Fruit fly (Drosophila melanogaster) whole organism, embryonic: ENCODE data around the gene CG32447.
A peak's percentile ranks its signal among the peaks of the same experiment; 100 is the strongest.

Experiments
- Awh ChIP-seq: fragments of 200-800 bp; sonication (Bioruptor generic); IDR thresholded peaks from 2 replicates; pipeline ENCODE4, ENCODE4 v1.3.6; 2022; ENCODE audit warnings: missing biosample characterization, missing genetic modification characterization
- CG10431 ChIP-seq: fragments of 200-800 bp; sonication (Bioruptor generic); optimal IDR thresholded peaks from 3 replicates; lab custom pipeline; 2018; ENCODE audit warnings: missing biosample characterization, mild to moderate bottlenecking, missing genetic modification characterization
- CG10565 ChIP-seq: fragments of 200-800 bp; sonication (Bioruptor generic); optimal IDR thresholded peaks from 3 replicates; lab custom pipeline; 2016; ENCODE audit warnings: missing biosample characterization, mild to moderate bottlenecking, missing genetic modification characterization
- CG12769 ChIP-seq: fragments of 200-800 bp; sonication (Bioruptor generic); optimal IDR thresholded peaks from 2 replicates; lab custom pipeline; 2019; ENCODE audit warnings: missing biosample characterization, mild to moderate bottlenecking, missing genetic modification characterization, moderate library complexity
- CG14050 ChIP-seq: fragments of 200-800 bp; sonication (Bioruptor generic); IDR thresholded peaks from 3 replicates; pipeline ENCODE4 v1.3.6; 2022; ENCODE audit warnings: missing biosample characterization, missing genetic modification characterization
- CG1529 ChIP-seq: fragments of 200-800 bp; sonication (Bioruptor generic); optimal IDR thresholded peaks from 3 replicates; lab custom pipeline; 2018; ENCODE audit warnings: missing biosample characterization, missing genetic modification characterization
- CG16779 ChIP-seq: fragments of 200-800 bp; sonication (Bioruptor generic); IDR thresholded peaks from 2 replicates; pipeline ENCODE4 v1.3.6; 2022; ENCODE audit warnings: missing biosample characterization, missing genetic modification characterization
- CG16815 ChIP-seq: fragments of 200-800 bp; sonication (Bioruptor generic); optimal IDR thresholded peaks from 3 replicates; lab custom pipeline; 2017; ENCODE audit warnings: missing biosample characterization, mild to moderate bottlenecking, missing genetic modification characterization
- CG17328 ChIP-seq: fragments of 200-800 bp; sonication (Bioruptor generic); IDR thresholded peaks from 2 replicates; pipeline ENCODE4 v1.3.6; 2022; ENCODE audit warnings: missing biosample characterization, missing genetic modification characterization
- CG30020 ChIP-seq: fragments of 200-800 bp; optimal IDR thresholded peaks from 2 replicates; lab custom pipeline; 2019; ENCODE audit warnings: missing biosample characterization, mild to moderate bottlenecking, missing genetic modification characterization, moderate library complexity
- CG3163 ChIP-seq: fragments of 200-800 bp; sonication (Bioruptor generic); optimal IDR thresholded peaks from 3 replicates; lab custom pipeline; 2016; ENCODE audit warnings: missing biosample characterization, missing genetic modification characterization
- CG4328 ChIP-seq: fragments of 200-800 bp; sonication (Bioruptor generic); optimal IDR thresholded peaks from 3 replicates; lab custom pipeline; 2017; ENCODE audit warnings: missing biosample characterization, missing genetic modification reagents, missing genetic modification characterization
- CG4360 ChIP-seq: fragments of 200-800 bp; sonication (Bioruptor generic); IDR thresholded peaks from 2 replicates; pipeline ENCODE4 v1.3.6; 2022; ENCODE audit warnings: missing biosample characterization, missing genetic modification characterization
- CG4730 ChIP-seq: fragments of 200-800 bp; sonication (Bioruptor generic); IDR thresholded peaks from 2 replicates; pipeline ENCODE4 v1.3.6; 2022; ENCODE audit warnings: missing biosample characterization, missing genetic modification characterization
- CG6654 ChIP-seq: fragments of 200-800 bp; sonication (Bioruptor generic); optimal IDR thresholded peaks from 2 replicates; lab custom pipeline; 2017; ENCODE audit warnings: missing biosample characterization, mild to moderate bottlenecking, missing genetic modification characterization
- CG6689 ChIP-seq: fragments of 200-800 bp; sonication (Bioruptor generic); IDR thresholded peaks from 2 replicates; pipeline ENCODE4 v1.3.6; 2022; ENCODE audit warnings: missing biosample characterization, missing genetic modification characterization
- CG6854 ChIP-seq: fragments of 200-800 bp; sonication (Bioruptor generic); optimal IDR thresholded peaks from 3 replicates; lab custom pipeline; 2017; ENCODE audit warnings: missing biosample characterization, mild to moderate bottlenecking, missing genetic modification characterization
- CG7372 ChIP-seq: fragments of 200-800 bp; sonication (Bioruptor generic); IDR thresholded peaks from 2 replicates; pipeline ENCODE4 v1.3.6; 2022; ENCODE audit warnings: missing biosample characterization, missing genetic modification characterization
- CG7987 ChIP-seq: fragments of 200-800 bp; sonication (Bioruptor generic); optimal IDR thresholded peaks from 2 replicates; lab custom pipeline; 2018; ENCODE audit warnings: missing biosample characterization, mild to moderate bottlenecking, missing genetic modification characterization, moderate library complexity
- CG9609 ChIP-seq: fragments of 200-800 bp; sonication (Bioruptor generic); optimal IDR thresholded peaks from 3 replicates; lab custom pipeline; 2016; ENCODE audit warnings: missing biosample characterization, missing genetic modification characterization
- ERR ChIP-seq: fragments of 200-800 bp; sonication (Bioruptor generic); optimal IDR thresholded peaks from 2 replicates; lab custom pipeline; 2016; ENCODE audit warnings: missing biosample characterization, missing genetic modification characterization
- Mad ChIP-seq: fragments of 200-800 bp; sonication (Bioruptor generic); optimal IDR thresholded peaks from 2 replicates; lab custom pipeline; 2016; ENCODE audit warnings: missing biosample characterization, missing genetic modification characterization
- Mes4 ChIP-seq: fragments of 200-800 bp; sonication (Bioruptor generic); optimal IDR thresholded peaks from 2 replicates; lab custom pipeline; 2016; ENCODE audit warnings: missing biosample characterization, missing genetic modification characterization
- Nf-YA ChIP-seq: fragments of 200-800 bp; sonication (Bioruptor generic); IDR thresholded peaks from 2 replicates; pipeline ENCODE4 v1.3.6; 2022; ENCODE audit warnings: missing biosample characterization, missing genetic modification characterization
- Sox100B ChIP-seq: fragments of 200-800 bp; sonication (Bioruptor generic); optimal IDR thresholded peaks from 3 replicates; lab custom pipeline; 2018; ENCODE audit warnings: missing biosample characterization, mild to moderate bottlenecking, missing genetic modification characterization
- Tbp ChIP-seq: fragments of >200 bp; optimal IDR thresholded peaks from 2 replicates; lab custom pipeline; 2018; ENCODE audit warnings: missing biosample characterization, missing genetic modification characterization
- Xbp1 ChIP-seq: fragments of 200-800 bp; sonication (Bioruptor generic); optimal IDR thresholded peaks from 3 replicates; lab custom pipeline; 2016; ENCODE audit warnings: missing biosample characterization, mild to moderate bottlenecking, missing genetic modification characterization
- YL-1 ChIP-seq: fragments of 200-800 bp; sonication (Bioruptor generic); optimal IDR thresholded peaks from 3 replicates; lab custom pipeline; 2017; ENCODE audit warnings: missing biosample characterization, mild to moderate bottlenecking, missing genetic modification characterization
- ap ChIP-seq: fragments of 200-800 bp; sonication (Bioruptor generic); IDR thresholded peaks from 2 replicates; pipeline ENCODE4 v1.3.6; 2022; ENCODE audit warnings: missing biosample characterization, missing genetic modification characterization
- ara ChIP-seq: fragments of 200-800 bp; sonication (Bioruptor generic); IDR thresholded peaks from 2 replicates; pipeline ENCODE4 v1.3.6; 2022; ENCODE audit warnings: missing biosample characterization, missing genetic modification characterization
- ato ChIP-seq: fragments of 200-800 bp; sonication (Bioruptor generic); IDR thresholded peaks from 2 replicates; pipeline ENCODE4 v1.3.6; 2022; ENCODE audit warnings: missing biosample characterization, missing genetic modification characterization; ENCODE audit not compliant: partially characterized antibody
- bsh ChIP-seq, 2 experiments: fragments of 200-800 bp; sonication (Bioruptor generic); optimal IDR thresholded peaks; 2 replicates each; lab custom pipeline; 2017 to 2018; ENCODE audit warnings: mild to moderate bottlenecking in 2 of 2, missing biosample characterization in 2 of 2, missing genetic modification characterization in 2 of 2, moderate library complexity in 1 of 2
- btn ChIP-seq: fragments of 200-800 bp; sonication (Bioruptor generic); optimal IDR thresholded peaks from 2 replicates; lab custom pipeline; 2016; ENCODE audit warnings: missing biosample characterization, missing genetic modification characterization
- cato ChIP-seq: fragments of 200-800 bp; sonication (Bioruptor generic); optimal IDR thresholded peaks from 2 replicates; lab custom pipeline; 2016; ENCODE audit warnings: missing biosample characterization, missing genetic modification characterization, borderline replicate concordance
- chinmo ChIP-seq: fragments of 200-800 bp; sonication (Bioruptor generic); IDR thresholded peaks from 4 replicates; pipeline ENCODE4 v1.3.6; 2022; ENCODE audit warnings: missing biosample characterization, missing genetic modification characterization; ENCODE audit not compliant: partially characterized antibody
- chm ChIP-seq: fragments of 200-800 bp; sonication (Bioruptor generic); IDR thresholded peaks from 2 replicates; pipeline ENCODE4 v1.3.6; 2022; ENCODE audit warnings: missing biosample characterization, missing genetic modification characterization
- danr ChIP-seq: fragments of 200-800 bp; sonication (Bioruptor generic); IDR thresholded peaks from 2 replicates; pipeline ENCODE4 v1.3.6; 2022; ENCODE audit warnings: missing biosample characterization, missing genetic modification characterization
- dpn ChIP-seq, 2 experiments: fragments of 200-800 bp; sonication (Bioruptor generic); optimal IDR thresholded peaks; 3 replicates each; lab custom pipeline; 2016; ENCODE audit warnings: missing biosample characterization in 2 of 2, missing genetic modification characterization in 2 of 2
- emc ChIP-seq: fragments of 200-800 bp; sonication (Bioruptor generic); optimal IDR thresholded peaks from 2 replicates; lab custom pipeline; 2016; ENCODE audit warnings: missing biosample characterization, missing genetic modification characterization
- eve ChIP-seq, 2 experiments: fragments of >200 bp; optimal IDR thresholded peaks; 2 replicates each; lab custom pipeline; 2017; ENCODE audit warnings: missing biosample characterization in 2 of 2, missing genetic modification characterization in 2 of 2
- fru ChIP-seq: fragments of >200 bp; optimal IDR thresholded peaks from 2 replicates; lab custom pipeline; 2017
- ken ChIP-seq: fragments of 200-800 bp; sonication (Bioruptor generic); IDR thresholded peaks from 3 replicates; pipeline ENCODE4 v1.3.6; 2022; ENCODE audit warnings: missing biosample characterization, missing genetic modification characterization
- nerfin-1 ChIP-seq: fragments of 200-800 bp; sonication (Bioruptor generic); optimal IDR thresholded peaks from 3 replicates; lab custom pipeline; 2019; ENCODE audit warnings: missing biosample characterization, mild to moderate bottlenecking, missing genetic modification characterization, moderate library complexity
- nmo ChIP-seq: fragments of 200-800 bp; sonication (Bioruptor generic); optimal IDR thresholded peaks from 2 replicates; lab custom pipeline; 2018; ENCODE audit warnings: missing biosample characterization, mild to moderate bottlenecking, missing genetic modification characterization, moderate library complexity
- org-1 ChIP-seq: fragments of 200-800 bp; sonication (Bioruptor generic); optimal IDR thresholded peaks from 2 replicates; lab custom pipeline; 2017; ENCODE audit warnings: missing biosample characterization, missing genetic modification characterization
- pita ChIP-seq: fragments of 200-800 bp; sonication (Bioruptor generic); optimal IDR thresholded peaks from 2 replicates; lab custom pipeline; 2017; ENCODE audit warnings: missing biosample characterization, mild to moderate bottlenecking, missing genetic modification characterization
- pzg ChIP-seq: fragments of 200-800 bp; sonication (Bioruptor generic); optimal IDR thresholded peaks from 3 replicates; lab custom pipeline; 2018; ENCODE audit warnings: missing biosample characterization, mild to moderate bottlenecking, missing genetic modification characterization, moderate library complexity
- salm ChIP-seq: fragments of 200-800 bp; sonication (Bioruptor generic); optimal IDR thresholded peaks from 2 replicates; lab custom pipeline; 2018; ENCODE audit warnings: missing biosample characterization, mild to moderate bottlenecking, missing genetic modification characterization
- scrt ChIP-seq: fragments of 200-800 bp; sonication (Bioruptor generic); optimal IDR thresholded peaks from 2 replicates; lab custom pipeline; 2018; ENCODE audit warnings: missing biosample characterization, mild to moderate bottlenecking, missing genetic modification characterization, moderate library complexity
- seq ChIP-seq: fragments of 200-800 bp; sonication (Bioruptor generic); IDR thresholded peaks from 2 replicates; pipeline ENCODE4 v1.3.6; 2022; ENCODE audit warnings: missing biosample characterization, missing genetic modification characterization
- shn ChIP-seq: fragments of 200-800 bp; sonication (Bioruptor generic); optimal IDR thresholded peaks from 3 replicates; lab custom pipeline; 2016; ENCODE audit warnings: missing biosample characterization, missing genetic modification characterization
- slp2 ChIP-seq: fragments of 200-800 bp; sonication (Bioruptor generic); optimal IDR thresholded peaks from 2 replicates; lab custom pipeline; 2016; ENCODE audit warnings: missing biosample characterization, missing genetic modification characterization

Gene CG32447

dm6 chr3L:21652768-21653167 is 53.4 kb downstream of the CG32447 start (continued):
- TF ChIP-seq org-1 (no peak), Awh (GFP tag; lab: Robert Waterston, UW) (no peak), CG4730 (0 out of 2 replicates have a peak, but pooled peaks have one; percentile 18), ara (GFP tag; lab: Robert Waterston, UW) (no peak), ato (GFP tag; lab: Robert Waterston, UW) (no peak), CG30020 (tag; lab: Kevin White, UChicago) (no peak), dpn (GFP tag; optimal IDR thresholded peaks at IDR 0.05; lab: Kevin White, UChicago) (peak; percentile 77 to 82), chinmo (GFP tag; lab: Robert Waterston, UW) (no peak), CG10431 (GFP tag; lab: Kevin White, UChicago) (no peak), CG17328 (GFP tag; lab: Robert Waterston, UW) (peak; percentile 69), Nf-YA (GFP tag; lab: Robert Waterston, UW) (no peak), pita (GFP tag; lab: Kevin White, UChicago) (peak; percentile 61), emc (GFP tag; lab: Kevin White, UChicago) (no peak), btn (GFP tag; lab: Kevin White, UChicago) (no peak), bsh (GFP tag; optimal IDR thresholded peaks at IDR 0.05; lab: Kevin White, UChicago) (peak in 1 of 2 experiments; percentile 69), nmo (GFP tag; lab: Kevin White, UChicago) (peak; percentile 73), pzg (GFP tag; lab: Kevin White, UChicago) (peak; percentile 5), fru (lab: Kevin White, UChicago) (no peak), cato (GFP tag; lab: Kevin White, UChicago) (peak; percentile 57), CG6854 (GFP tag; lab: Kevin White, UChicago) (no peak), danr (GFP tag; lab: Robert Waterston, UW) (no peak), CG9609 (GFP tag; lab: Kevin White, UChicago) (peak; percentile 65), CG7372 (GFP tag; lab: Robert Waterston, UW) (peak; percentile 62; the same call in 1 of the 2 replicates), seq (0 out of 2 replicates have a peak, but pooled peaks have one; percentile 19), ERR (GFP tag; lab: Kevin White, UChicago) (peak; percentile 21), salm (tag; lab: Kevin White, UChicago) (no peak), ap (GFP tag; lab: Robert Waterston, UW) (peak; percentile 15; the same call in 1 of the 2 replicates), YL-1 (no peak), CG16815 (GFP tag; lab: Kevin White, UChicago) (peak; percentile 45), CG4328 (GFP tag; lab: Kevin White, UChicago) (peak; percentile 33), CG3163 (GFP tag; lab: Kevin White, UChicago) (peak; percentile 57), CG1529 (GFP tag; lab: Kevin White, UChicago) (no peak), Xbp1 (GFP tag; lab: Kevin White, UChicago) (peak; percentile 92), CG4360 (GFP tag; lab: Robert Waterston, UW) (no peak), chm (GFP tag; lab: Robert Waterston, UW) (no peak; the same call in 1 of the 2 replicates), Tbp (GFP tag; lab: Kevin White, UChicago) (no peak), scrt (no peak), CG14050 (GFP tag; lab: Robert Waterston, UW) (no peak), CG6654 (peak; percentile 63), CG7987 (peak; percentile 74), CG10565 (peak; percentile 5), CG16779 (GFP tag; lab: Robert Waterston, UW) (no peak), shn (GFP tag; lab: Kevin White, UChicago) (peak; percentile 58), slp2 (GFP tag; lab: Kevin White, UChicago) (peak; percentile 61), eve (GFP tag; optimal IDR thresholded peaks at IDR 0.05; lab: Kevin White, UChicago) (no peak), CG12769 (tag; lab: Kevin White, UChicago) (peak; percentile 56), ken (GFP tag; lab: Robert Waterston, UW) (peak; percentile 41; the same call in 1 of the 3 replicates), CG6689 (no peak; the same call in 1 of the 2 replicates), Mad (peak; percentile 63), Sox100B (GFP tag; lab: Kevin White, UChicago) (no peak), Mes4 (GFP tag; lab: Kevin White, UChicago) (peak; percentile 62), nerfin-1 (tag; lab: Kevin White, UChicago) (no peak)
